Fruit fly (Drosophila melanogaster) whole organism, pupa: ENCODE measurements around the gene Gr66a.
A peak's percentile ranks its signal among the peaks of the same experiment; 100 is the strongest.

Experiments used
- CG10348 ChIP-seq: fragments of 200-800 bp; sonication (Bioruptor generic); IDR thresholded peaks from 2 replicates; pipeline ENCODE4 v1.3.6; 2022; ENCODE audit warnings: missing biosample characterization, missing genetic modification characterization
- CG12605 ChIP-seq: fragments of 200-800 bp; sonication (Bioruptor generic); IDR thresholded peaks from 2 replicates; pipeline ENCODE4 v1.3.6; 2022; ENCODE audit warnings: missing biosample characterization, missing genetic modification characterization
- CG13204 ChIP-seq: fragments of 200-800 bp; sonication (Bioruptor generic); optimal IDR thresholded peaks from 2 replicates; lab custom pipeline; 2018; ENCODE audit warnings: missing biosample characterization, mild to moderate bottlenecking, missing genetic modification characterization, moderate library complexity
- CG14655 ChIP-seq: fragments of 200-800 bp; sonication (Bioruptor generic); optimal IDR thresholded peaks from 3 replicates; lab custom pipeline; 2017; ENCODE audit warnings: mild to moderate bottlenecking, missing biosample characterization, missing genetic modification reagents, missing genetic modification characterization
- CG15710 ChIP-seq: fragments of 200-800 bp; sonication (Bioruptor generic); optimal IDR thresholded peaks from 2 replicates; lab custom pipeline; 2018; ENCODE audit warnings: missing biosample characterization, mild to moderate bottlenecking, missing genetic modification characterization, moderate library complexity
- CG17806 ChIP-seq: fragments of 200-800 bp; sonication (Bioruptor generic); optimal IDR thresholded peaks from 2 replicates; lab custom pipeline; 2018; ENCODE audit warnings: missing biosample characterization, mild to moderate bottlenecking, missing genetic modification characterization, moderate library complexity
- CG32121 ChIP-seq: fragments of 200-800 bp; sonication (Bioruptor generic); IDR thresholded peaks from 2 replicates; pipeline ENCODE4 v1.3.6; 2022; ENCODE audit warnings: missing biosample characterization, missing genetic modification characterization
- CG34367 ChIP-seq: fragments of 200-800 bp; sonication (Bioruptor generic); optimal IDR thresholded peaks from 2 replicates; lab custom pipeline; 2018; ENCODE audit warnings: missing biosample characterization, mild to moderate bottlenecking, missing genetic modification characterization
- CG4496 ChIP-seq: fragments of 200-800 bp; sonication (Bioruptor generic); IDR thresholded peaks from 3 replicates; pipeline ENCODE4 v1.3.6; 2022; ENCODE audit warnings: missing biosample characterization, missing genetic modification characterization
- CG8159 ChIP-seq: fragments of 200-800 bp; sonication (Bioruptor generic); optimal IDR thresholded peaks from 3 replicates; lab custom pipeline; 2018; ENCODE audit warnings: missing biosample characterization, mild to moderate bottlenecking, missing genetic modification characterization, moderate library complexity
- CG8301 ChIP-seq: fragments of 200-800 bp; sonication (Bioruptor generic); optimal IDR thresholded peaks from 2 replicates; lab custom pipeline; 2018; ENCODE audit warnings: missing biosample characterization, mild to moderate bottlenecking, missing genetic modification characterization
- CG9948 ChIP-seq: fragments of 200-800 bp; sonication (Bioruptor generic); optimal IDR thresholded peaks from 2 replicates; lab custom pipeline; 2018; ENCODE audit warnings: missing biosample characterization, mild to moderate bottlenecking, missing genetic modification characterization, moderate library complexity
- D1 ChIP-seq: fragments of 200-800 bp; sonication (Bioruptor generic); optimal IDR thresholded peaks from 2 replicates; lab custom pipeline; 2018; ENCODE audit warnings: missing biosample characterization, mild to moderate bottlenecking, missing genetic modification characterization, moderate library complexity
- EcR ChIP-seq: fragments of 200-800 bp; sonication (Bioruptor generic); optimal IDR thresholded peaks from 3 replicates; lab custom pipeline; 2019; ENCODE audit warnings: missing biosample characterization, missing genetic modification characterization, mild to moderate bottlenecking, moderate library complexity, missing genetic modification reagents
- Ets98B ChIP-seq: fragments of 200-800 bp; sonication (Bioruptor generic); IDR thresholded peaks from 2 replicates; pipeline ENCODE4 v1.3.6; 2022; ENCODE audit warnings: missing biosample characterization, missing genetic modification characterization
- Pif1A ChIP-seq: fragments of 200-800 bp; sonication (Bioruptor generic); optimal IDR thresholded peaks from 3 replicates; lab custom pipeline; 2016; ENCODE audit warnings: missing biosample characterization, missing genetic modification characterization
- Pif1B ChIP-seq: fragments of 200-800 bp; sonication (Bioruptor generic); optimal IDR thresholded peaks from 3 replicates; lab custom pipeline; 2016; ENCODE audit warnings: missing biosample characterization, missing genetic modification characterization
- Snoo ChIP-seq: fragments of 200-800 bp; sonication (Bioruptor generic); optimal IDR thresholded peaks from 3 replicates; lab custom pipeline; 2017; ENCODE audit warnings: missing biosample characterization, mild to moderate bottlenecking, missing genetic modification characterization, inconsistent platforms
- fd96Ca ChIP-seq: fragments of 200-800 bp; sonication (Bioruptor generic); IDR thresholded peaks from 3 replicates; pipeline ENCODE4 v1.3.6; 2022; ENCODE audit warnings: missing biosample characterization, missing genetic modification characterization
- gl ChIP-seq: fragments of 200-800 bp; sonication (Bioruptor generic); optimal IDR thresholded peaks from 2 replicates; lab custom pipeline; 2018; ENCODE audit warnings: missing biosample characterization, mild to moderate bottlenecking, missing genetic modification characterization
- rn ChIP-seq: fragments of 200-800 bp; sonication (Bioruptor generic); IDR thresholded peaks from 2 replicates; pipeline ENCODE4 v1.3.6; 2022; ENCODE audit warnings: missing biosample characterization, missing genetic modification characterization

Gene Gr66a

dm6 chr3L:8338921-8339320, 32.1 kb upstream of the Gr66a start, which contains the start of gene Pex2:
Pex2 (plus strand) TSS chr3L:8339051.
- TF ChIP-seq CG4496 (0 out of 3 replicates have a peak, but pooled peaks have one; percentile 13), Pif1A (GFP tag; lab: Kevin White, UChicago) (peak; percentile 10), CG15710 (tag; lab: Kevin White, UChicago) (no peak), CG34367 (tag; lab: Kevin White, UChicago) (no peak), Ets98B (GFP tag; lab: Robert Waterston, UW) (no peak), D1 (no peak), CG8159 (tag; lab: Kevin White, UChicago) (peak; percentile 16), EcR (no peak), CG8301 (tag; lab: Kevin White, UChicago) (peak; percentile 6), CG13204 (GFP tag; lab: Kevin White, UChicago) (no peak), rn (GFP tag; lab: Robert Waterston, UW) (no peak), CG17806 (no peak), CG14655 (GFP tag; lab: Kevin White, UChicago) (no peak), Pif1B (GFP tag; lab: Kevin White, UChicago) (no peak), CG10348 (no peak), Snoo (tag; lab: Kevin White, UChicago) (no peak), CG9948 (tag; lab: Kevin White, UChicago) (no peak), gl (no peak), CG32121 (GFP tag; lab: Robert Waterston, UW) (peak; percentile 18; the same call in 1 of the 2 replicates), CG12605 (GFP tag; lab: Robert Waterston, UW) (no peak), fd96Ca (GFP tag; lab: Robert Waterston, UW) (no peak)

dm6 chr3L:8336372-8336771, 29.6 kb upstream of the Gr66a start, which contains the start of gene Cpr66Cb:
Cpr66Cb (plus strand) TSS chr3L:8336672.
- TF ChIP-seq fd96Ca (GFP tag; lab: Robert Waterston, UW) (no peak), CG9948 (tag; lab: Kevin White, UChicago) (no peak), CG17806 (no peak), CG34367 (tag; lab: Kevin White, UChicago) (no peak), EcR (no peak)

- TF ChIP-seq fd96Ca (GFP tag; lab: Robert Waterston, UW) (peak; percentile 13; the same call in 1 of the 3 replicates), CG13204 (GFP tag; lab: Kevin White, UChicago) (no peak), CG17806 (no peak), Ets98B (GFP tag; lab: Robert Waterston, UW) (0 out of 2 replicates have a peak, but pooled peaks have one; percentile 35), CG8159 (tag; lab: Kevin White, UChicago) (no peak)
Observed at dm6 chr3L:8334338-8334737, 27.6 kb upstream of the Gr66a start.

- TF ChIP-seq CG14655 (GFP tag; lab: Kevin White, UChicago) (no peak), EcR (no peak), CG9948 (tag; lab: Kevin White, UChicago) (no peak), CG4496 (no peak), CG8159 (tag; lab: Kevin White, UChicago) (no peak), CG34367 (tag; lab: Kevin White, UChicago) (no peak), Pif1A (GFP tag; lab: Kevin White, UChicago) (no peak), Ets98B (GFP tag; lab: Robert Waterston, UW) (no peak), CG10348 (no peak), Snoo (tag; lab: Kevin White, UChicago) (no peak), rn (GFP tag; lab: Robert Waterston, UW) (no peak), CG12605 (GFP tag; lab: Robert Waterston, UW) (no peak), CG32121 (GFP tag; lab: Robert Waterston, UW) (no peak), CG13204 (GFP tag; lab: Kevin White, UChicago) (no peak), CG17806 (no peak), Pif1B (GFP tag; lab: Kevin White, UChicago) (no peak), CG8301 (tag; lab: Kevin White, UChicago) (no peak), D1 (no peak)
- TF ChIP-seq, all 21 proteins: peak for 0
Observed at dm6 chr3L:8333574-8333973, 26.8 kb upstream of the Gr66a start.

- TF ChIP-seq CG9948 (tag; lab: Kevin White, UChicago): no peak
- TF ChIP-seq CG4496: 0 out of 3 replicates have a peak, but pooled peaks have one; percentile 21
Observed at dm6 chr3L:8331414-8331813, 24.6 kb upstream of the Gr66a start.

- no peak for TF ChIP-seq CG8301 (tag; lab: Kevin White, UChicago)
- TF ChIP-seq Snoo (tag; lab: Kevin White, UChicago): no peak
- TF ChIP-seq CG17806: no peak
- TF ChIP-seq rn (GFP tag; lab: Robert Waterston, UW): no peak
- TF ChIP-seq D1: peak; percentile 14
Observed at dm6 chr3L:8329005-8329404, 22.2 kb upstream of the Gr66a start.

- TF ChIP-seq CG17806: no peak
- no peak for TF ChIP-seq EcR
- no peak for TF ChIP-seq Ets98B (GFP tag; lab: Robert Waterston, UW)
- no peak for TF ChIP-seq Pif1B (GFP tag; lab: Kevin White, UChicago)
- TF ChIP-seq CG14655 (GFP tag; lab: Kevin White, UChicago): no peak
- TF ChIP-seq CG8301 (tag; lab: Kevin White, UChicago): no peak
- no peak for TF ChIP-seq CG4496
- TF ChIP-seq Snoo (tag; lab: Kevin White, UChicago): no peak
- TF ChIP-seq CG13204 (GFP tag; lab: Kevin White, UChicago): no peak
- no peak for TF ChIP-seq CG8159 (tag; lab: Kevin White, UChicago)
- no peak for TF ChIP-seq CG9948 (tag; lab: Kevin White, UChicago)
- TF ChIP-seq Pif1A (GFP tag; lab: Kevin White, UChicago): no peak
- no peak for TF ChIP-seq D1
- no peak for TF ChIP-seq CG32121 (GFP tag; lab: Robert Waterston, UW)
- TF ChIP-seq rn (GFP tag; lab: Robert Waterston, UW): no peak
- no peak for TF ChIP-seq CG15710 (tag; lab: Kevin White, UChicago)
- TF ChIP-seq CG10348: no peak
- no peak for TF ChIP-seq fd96Ca (GFP tag; lab: Robert Waterston, UW)
- no peak for TF ChIP-seq gl
- TF ChIP-seq, all 21 proteins: peak for 0
Observed at dm6 chr3L:8328283-8328682, 21.5 kb upstream of the Gr66a start, which contains the start of gene CG34462. CG34462 (plus strand) TSS chr3L:8328583.
